Worm (Caenorhabditis elegans): Measurements from ENCODE around the gene cyn-17.

DNA sequence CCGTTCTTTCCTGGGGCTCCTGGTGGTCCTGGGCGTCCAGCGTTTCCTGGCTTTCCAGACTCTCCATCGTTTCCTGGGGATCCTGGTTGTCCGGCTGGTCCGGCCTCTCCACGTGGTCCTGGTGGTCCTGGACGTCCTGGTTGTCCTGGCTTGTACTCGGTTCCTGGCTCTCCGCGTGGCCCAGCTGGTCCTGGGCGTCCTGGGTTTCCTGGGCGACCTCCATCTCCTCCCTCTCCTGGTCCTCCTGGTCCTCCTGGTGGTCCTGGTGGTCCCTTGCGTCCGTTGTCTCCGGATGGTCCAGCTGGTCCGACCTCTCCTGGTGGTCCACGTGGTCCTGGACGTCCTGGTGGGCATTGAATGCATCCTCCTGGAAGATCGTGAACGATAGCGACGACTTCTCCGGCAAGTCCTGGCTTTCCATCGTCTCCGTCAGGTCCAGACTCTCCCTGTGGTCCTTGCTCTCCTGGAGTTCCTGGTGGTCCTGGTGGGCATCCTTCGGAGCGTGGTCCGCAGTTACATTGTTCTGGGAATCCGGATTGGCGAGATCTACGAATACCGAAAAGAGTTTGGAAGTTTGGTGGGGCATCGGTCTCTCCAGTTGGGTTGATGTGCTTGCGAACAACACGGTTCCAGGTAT is 36.6 kb downstream of the cyn-17 start:
- TF ChIP-seq R02D3.7 (tag; optimal IDR thresholded peaks at IDR 0.05) = no peak
- no peak for TF ChIP-seq unc-55 (GFP tag; optimal IDR thresholded peaks at IDR 0.05)
- TF ChIP-seq F13H6.1 (tag; optimal IDR thresholded peaks at IDR 0.05) = no peak
- no peak for TF ChIP-seq skn-1 (tag; optimal IDR thresholded peaks at IDR 0.05)
- TF ChIP-seq elt-1 (tag; optimal IDR thresholded peaks at IDR 0.05) = no peak
- TF ChIP-seq ceh-82 (tag; optimal IDR thresholded peaks at IDR 0.05) = no peak
- TF ChIP-seq nhr-237 (tag; optimal IDR thresholded peaks at IDR 0.05) = no peak
- no peak for TF ChIP-seq nhr-6 (tag; optimal IDR thresholded peaks at IDR 0.05)

All from whole organism, L2 larva.